Fruit fly (Drosophila melanogaster) whole organism: ENCODE results near the gene Ctns.

Experiments
- CG8478 ChIP-seq: fragments of >200 bp; optimal IDR thresholded peaks from 2 replicates; lab custom pipeline; 2018; ENCODE audit warnings: inconsistent platforms
- Dll ChIP-seq: fragments of >200 bp; optimal IDR thresholded peaks from 2 replicates; lab custom pipeline; 2017
- pan ChIP-seq: fragments of >200 bp; optimal IDR thresholded peaks from 2 replicates; lab custom pipeline; 2017
- psq ChIP-seq: fragments of >200 bp; optimal IDR thresholded peaks from 2 replicates; lab custom pipeline; 2017
- usp ChIP-seq: fragments of >200 bp; optimal IDR thresholded peaks from 2 replicates; lab custom pipeline; 2017; ENCODE audit warnings: missing biosample characterization, missing genetic modification characterization, mixed read lengths

dm6 chr3R:23095346-23095745, 36.6 kb upstream of the Ctns start, which contains the start of gene CG17109:
- TF ChIP-seq pan (lab: Kevin White, UChicago): no peak
- no peak for TF ChIP-seq usp (GFP tag; lab: Kevin White, UChicago)
- no peak for TF ChIP-seq Dll
- TF ChIP-seq psq: no peak
- no peak for TF ChIP-seq CG8478 (lab: Kevin White, UChicago)
